Fruit fly (Drosophila melanogaster) whole organism, embryonic: ENCODE results near the gene Sec63.

Experiments
- C15 ChIP-seq: fragments of 200-800 bp; sonication (Bioruptor generic); IDR thresholded peaks from 3 replicates; pipeline ENCODE4 v1.3.6; 2022; ENCODE audit warnings: missing biosample characterization, missing genetic modification characterization
- CG13894 ChIP-seq: fragments of 200-800 bp; sonication (Bioruptor generic); optimal IDR thresholded peaks from 3 replicates; lab custom pipeline; 2018; ENCODE audit warnings: missing biosample characterization, mild to moderate bottlenecking, missing genetic modification characterization, moderate library complexity
- CG14965 ChIP-seq: fragments of 200-800 bp; sonication (Bioruptor generic); optimal IDR thresholded peaks from 2 replicates; lab custom pipeline; 2016; ENCODE audit warnings: missing biosample characterization, missing genetic modification characterization, borderline replicate concordance
- CG15479 ChIP-seq: fragments of 200-800 bp; sonication (Bioruptor generic); optimal IDR thresholded peaks from 3 replicates; lab custom pipeline; 2019; ENCODE audit warnings: missing biosample characterization, mild to moderate bottlenecking, missing genetic modification characterization, moderate library complexity
- CG17361 ChIP-seq: fragments of 200-800 bp; sonication (Bioruptor generic); IDR thresholded peaks from 3 replicates; pipeline ENCODE4 v1.3.6; 2022; ENCODE audit warnings: missing biosample characterization, missing genetic modification characterization
- CG17385 ChIP-seq: fragments of 200-800 bp; sonication (Bioruptor generic); optimal IDR thresholded peaks from 3 replicates; lab custom pipeline; 2018; ENCODE audit warnings: missing biosample characterization, mild to moderate bottlenecking, missing genetic modification characterization
- CG2120 ChIP-seq: fragments of 200-800 bp; sonication (Bioruptor generic); optimal IDR thresholded peaks from 3 replicates; lab custom pipeline; 2016; ENCODE audit warnings: missing biosample characterization, missing genetic modification characterization
- CG31224 ChIP-seq: fragments of 200-800 bp; sonication (Bioruptor generic); IDR thresholded peaks from 2 replicates; pipeline ENCODE4 v1.3.6; 2022; ENCODE audit warnings: missing biosample characterization, missing genetic modification characterization
- CG32767 ChIP-seq: fragments of 200-800 bp; sonication (Bioruptor generic); IDR thresholded peaks from 2 replicates; pipeline ENCODE4 v1.3.6; 2022; ENCODE audit warnings: missing biosample characterization, missing genetic modification characterization
- CG3995 ChIP-seq: fragments of 200-800 bp; sonication (Bioruptor generic); optimal IDR thresholded peaks from 3 replicates; lab custom pipeline; 2016; ENCODE audit warnings: missing biosample characterization, missing genetic modification characterization
- CG42726 ChIP-seq: fragments of 200-800 bp; sonication (Bioruptor generic); IDR thresholded peaks from 2 replicates; pipeline ENCODE4 v1.3.6; 2022; ENCODE audit warnings: missing biosample characterization, missing genetic modification characterization; ENCODE audit not compliant: partially characterized antibody
- CG4282 ChIP-seq: fragments of 200-800 bp; sonication (Bioruptor generic); optimal IDR thresholded peaks from 2 replicates; lab custom pipeline; 2016; ENCODE audit warnings: missing biosample characterization, missing genetic modification characterization
- CG4328 ChIP-seq: fragments of 200-800 bp; sonication (Bioruptor generic); optimal IDR thresholded peaks from 3 replicates; lab custom pipeline; 2017; ENCODE audit warnings: missing biosample characterization, missing genetic modification reagents, missing genetic modification characterization
- CG4424 ChIP-seq: fragments of 200-800 bp; sonication (Bioruptor generic); optimal IDR thresholded peaks from 3 replicates; lab custom pipeline; 2016; ENCODE audit warnings: missing biosample characterization, missing genetic modification characterization
- CG5180 ChIP-seq: fragments of 200-800 bp; sonication (Bioruptor generic); optimal IDR thresholded peaks from 3 replicates; lab custom pipeline; 2017; ENCODE audit warnings: missing biosample characterization, missing genetic modification characterization, mild to moderate bottlenecking, moderate library complexity, missing genetic modification reagents
- CG8290 ChIP-seq, 3 experiments: fragments of 200-800 bp; sonication (Bioruptor generic); optimal IDR thresholded peaks; 2 replicates each; lab custom pipeline; 2016 to 2019; ENCODE audit warnings: missing biosample characterization in 3 of 3, missing genetic modification characterization in 3 of 3, mild to moderate bottlenecking in 2 of 3, moderate library complexity in 1 of 3
- CHES-1-like ChIP-seq: fragments of 200-800 bp; sonication (Bioruptor generic); optimal IDR thresholded peaks from 2 replicates; lab custom pipeline; 2016; ENCODE audit warnings: missing biosample characterization, missing genetic modification characterization
- Dad ChIP-seq: fragments of 200-800 bp; sonication (Bioruptor generic); optimal IDR thresholded peaks from 3 replicates; lab custom pipeline; 2016; ENCODE audit warnings: missing biosample characterization, missing genetic modification characterization
- Dp ChIP-seq: fragments of 200-800 bp; sonication (Bioruptor generic); optimal IDR thresholded peaks from 2 replicates; lab custom pipeline; 2018; ENCODE audit warnings: missing biosample characterization, mild to moderate bottlenecking, missing genetic modification characterization, moderate library complexity
- Fer3 ChIP-seq: fragments of 200-800 bp; sonication (Bioruptor generic); optimal IDR thresholded peaks from 2 replicates; lab custom pipeline; 2018; ENCODE audit warnings: missing biosample characterization, mild to moderate bottlenecking, missing genetic modification characterization, moderate library complexity
- H15 ChIP-seq: fragments of 200-800 bp; sonication (Bioruptor generic); IDR thresholded peaks from 3 replicates; pipeline ENCODE4 v1.3.6; 2022; ENCODE audit warnings: missing biosample characterization, missing genetic modification characterization
- Hr39 ChIP-seq: fragments of >200 bp; optimal IDR thresholded peaks from 2 replicates; lab custom pipeline; 2017
- MESR4 ChIP-seq: fragments of 200-800 bp; sonication (Bioruptor generic); optimal IDR thresholded peaks from 2 replicates; lab custom pipeline; 2018; ENCODE audit warnings: missing biosample characterization, mild to moderate bottlenecking, missing genetic modification characterization, moderate library complexity
- Mrtf ChIP-seq: fragments of 200-800 bp; sonication (Bioruptor generic); IDR thresholded peaks from 3 replicates; pipeline ENCODE4 v1.3.6; 2022; ENCODE audit warnings: missing biosample characterization, missing genetic modification characterization
- NC2β ChIP-seq: fragments of 200-800 bp; sonication (Bioruptor generic); optimal IDR thresholded peaks from 2 replicates; lab custom pipeline; 2016; ENCODE audit warnings: missing biosample characterization, missing genetic modification characterization
- Ptx1 ChIP-seq: fragments of 200-800 bp; sonication (Bioruptor generic); IDR thresholded peaks from 2 replicates; pipeline ENCODE4 v1.3.6; 2022; ENCODE audit warnings: missing biosample characterization, missing genetic modification characterization
- Rx ChIP-seq: fragments of 200-800 bp; sonication (Bioruptor generic); IDR thresholded peaks from 2 replicates; pipeline ENCODE4 v1.3.6; 2022; ENCODE audit warnings: missing biosample characterization, missing genetic modification characterization
- Spps ChIP-seq: fragments of 200-800 bp; sonication (Bioruptor generic); optimal IDR thresholded peaks from 2 replicates; lab custom pipeline; 2018; ENCODE audit warnings: missing biosample characterization, mild to moderate bottlenecking, missing genetic modification characterization
- Stat92E ChIP-seq, 3 experiments: fragments of >200 bp in 2 of 3; fragments of 200-800 bp in 1 of 3; sonication (Bioruptor generic) in 1 of 3; optimal IDR thresholded peaks; 2 replicates each; lab custom pipeline; 2017 to 2019; ENCODE audit warnings: missing biosample characterization in 3 of 3, missing genetic modification characterization in 3 of 3, mild to moderate bottlenecking in 1 of 3, moderate library complexity in 1 of 3
- bcd ChIP-seq: fragments of 200-800 bp; sonication (Bioruptor generic); optimal IDR thresholded peaks from 2 replicates; lab custom pipeline; 2017; ENCODE audit warnings: missing biosample characterization, mild to moderate bottlenecking, missing genetic modification characterization
- chn ChIP-seq: fragments of 200-800 bp; sonication (Bioruptor generic); optimal IDR thresholded peaks from 2 replicates; lab custom pipeline; 2016; ENCODE audit warnings: missing biosample characterization, missing genetic modification characterization
- ci ChIP-seq: fragments of 200-800 bp; sonication (Bioruptor generic); IDR thresholded peaks from 3 replicates; pipeline ENCODE4 v1.3.6; 2022; ENCODE audit warnings: missing biosample characterization, missing genetic modification characterization
- crol ChIP-seq: fragments of 200-800 bp; sonication (Bioruptor generic); IDR thresholded peaks from 2 replicates; pipeline ENCODE4 v1.3.6; 2022; ENCODE audit warnings: missing biosample characterization, missing genetic modification characterization
- cwo ChIP-seq: fragments of 200-800 bp; sonication (Bioruptor generic); optimal IDR thresholded peaks from 3 replicates; lab custom pipeline; 2017; ENCODE audit warnings: missing biosample characterization, missing genetic modification characterization, mild to moderate bottlenecking, moderate library complexity, missing genetic modification reagents
- ewg ChIP-seq: fragments of 200-800 bp; sonication (Bioruptor generic); optimal IDR thresholded peaks from 3 replicates; lab custom pipeline; 2017; ENCODE audit warnings: mild to moderate bottlenecking, missing biosample characterization, missing genetic modification reagents, missing genetic modification characterization
- fd64A ChIP-seq: fragments of 200-800 bp; sonication (Bioruptor generic); optimal IDR thresholded peaks from 3 replicates; lab custom pipeline; 2018; ENCODE audit warnings: missing biosample characterization, mild to moderate bottlenecking, missing genetic modification characterization
- fru ChIP-seq: fragments of >200 bp; optimal IDR thresholded peaks from 2 replicates; lab custom pipeline; 2017
- insv ChIP-seq, 2 experiments: fragments of 200-800 bp; sonication (Bioruptor generic); optimal IDR thresholded peaks; 3 replicates each; lab custom pipeline; 2016 to 2018; ENCODE audit warnings: missing biosample characterization in 2 of 2, missing genetic modification characterization in 2 of 2
- ken ChIP-seq: fragments of 200-800 bp; sonication (Bioruptor generic); IDR thresholded peaks from 3 replicates; pipeline ENCODE4 v1.3.6; 2022; ENCODE audit warnings: missing biosample characterization, missing genetic modification characterization
- lab ChIP-seq: fragments of 200-800 bp; sonication (Bioruptor generic); optimal IDR thresholded peaks from 3 replicates; lab custom pipeline; 2017; ENCODE audit warnings: missing biosample characterization, missing genetic modification characterization, mild to moderate bottlenecking, moderate library complexity, missing genetic modification reagents
- lilli ChIP-seq: fragments of 200-800 bp; sonication (Bioruptor generic); optimal IDR thresholded peaks from 3 replicates; lab custom pipeline; 2016; ENCODE audit warnings: missing biosample characterization, missing genetic modification characterization
- oc ChIP-seq: fragments of 200-800 bp; sonication (Bioruptor generic); optimal IDR thresholded peaks from 2 replicates; lab custom pipeline; 2018; ENCODE audit warnings: missing biosample characterization, mild to moderate bottlenecking, missing genetic modification characterization, moderate library complexity
- pros ChIP-seq: fragments of 200-800 bp; sonication (Bioruptor generic); optimal IDR thresholded peaks from 3 replicates; lab custom pipeline; 2019; ENCODE audit warnings: missing biosample characterization, mild to moderate bottlenecking, missing genetic modification characterization, moderate library complexity
- sens ChIP-seq: fragments of 200-800 bp; sonication (Bioruptor generic); peaks from one replicate; lab custom pipeline; 2016; ENCODE audit warnings: missing biosample characterization, missing genetic modification characterization
- shn ChIP-seq: fragments of 200-800 bp; sonication (Bioruptor generic); optimal IDR thresholded peaks from 3 replicates; lab custom pipeline; 2016; ENCODE audit warnings: missing biosample characterization, missing genetic modification characterization
- slou ChIP-seq: fragments of 200-800 bp; sonication (Bioruptor generic); optimal IDR thresholded peaks from 3 replicates; lab custom pipeline; 2016; ENCODE audit warnings: missing biosample characterization, missing genetic modification characterization
- slp2 ChIP-seq: fragments of 200-800 bp; sonication (Bioruptor generic); optimal IDR thresholded peaks from 2 replicates; lab custom pipeline; 2016; ENCODE audit warnings: missing biosample characterization, missing genetic modification characterization
- sna ChIP-seq: fragments of 200-800 bp; sonication (Bioruptor generic); IDR thresholded peaks from 2 replicates; pipeline ENCODE4 v1.3.6; 2022; ENCODE audit warnings: missing biosample characterization, missing genetic modification characterization; ENCODE audit not compliant: partially characterized antibody
- tap ChIP-seq: fragments of 200-800 bp; optimal IDR thresholded peaks from 3 replicates; lab custom pipeline; 2019; ENCODE audit warnings: missing biosample characterization, mild to moderate bottlenecking, missing genetic modification characterization, moderate library complexity
- toy ChIP-seq: fragments of 200-800 bp; sonication (Bioruptor generic); IDR thresholded peaks from 2 replicates; pipeline ENCODE4 v1.3.6; 2022; ENCODE audit warnings: missing biosample characterization, missing genetic modification characterization

Sec63 gene

dm6 chr3L:7360324-7360852, at the start of gene Sec63 (continued):
- peak; percentile 27 for TF ChIP-seq CG3995
- TF ChIP-seq Fer3 (tag; lab: Kevin White, UChicago), result peak; percentile 16
- TF ChIP-seq Spps, result no peak
- peak; percentile 57 for TF ChIP-seq chn (GFP tag; lab: Kevin White, UChicago)
- no peak for TF ChIP-seq Rx
- no peak for TF ChIP-seq pros (GFP tag; lab: Kevin White, UChicago)
- TF ChIP-seq NC2β, result no peak
- TF ChIP-seq fru (lab: Kevin White, UChicago), result no peak
- no peak; the same call in 1 of the 3 replicates for TF ChIP-seq ci (GFP tag; lab: Robert Waterston, UW)
- no peak for TF ChIP-seq tap
- peak; percentile 45 for TF ChIP-seq CG4424 (GFP tag; lab: Kevin White, UChicago)
- peak; percentile 51 for TF ChIP-seq Dad (GFP tag; lab: Kevin White, UChicago)
- TF ChIP-seq Stat92E (GFP tag; optimal IDR thresholded peaks at IDR 0.05; lab: Kevin White, UChicago), result no peak
- peak; percentile 83 for TF ChIP-seq sens (GFP tag; lab: Kevin White, UChicago)
- peak; percentile 33 for TF ChIP-seq bcd (GFP tag; lab: Kevin White, UChicago)
- TF ChIP-seq CG8290 (GFP tag; optimal IDR thresholded peaks at IDR 0.05; lab: Kevin White, UChicago), result peak; percentile 35
- TF ChIP-seq CG8290 (tag; optimal IDR thresholded peaks at IDR 0.05; lab: Kevin White, UChicago), result peak in 1 of 2 experiments; percentile 81
- no peak for TF ChIP-seq fd64A (GFP tag; lab: Kevin White, UChicago)
- peak; percentile 50 for TF ChIP-seq lab (GFP tag; lab: Kevin White, UChicago)
- TF ChIP-seq oc (tag; lab: Kevin White, UChicago), result no peak
- TF ChIP-seq Mrtf, result no peak
- TF ChIP-seq lilli (GFP tag; lab: Kevin White, UChicago), result peak; percentile 51
- peak; percentile 44 for TF ChIP-seq ewg (GFP tag; lab: Kevin White, UChicago)
- no peak for TF ChIP-seq CG31224 (GFP tag; lab: Robert Waterston, UW)
- peak; percentile 37; the same call in 1 of the 3 replicates for TF ChIP-seq CG17361 (GFP tag; lab: Robert Waterston, UW)
- TF ChIP-seq toy (GFP tag; lab: Robert Waterston, UW), result no peak
- no peak for TF ChIP-seq C15 (GFP tag; lab: Robert Waterston, UW)
- no peak for TF ChIP-seq CG5180 (GFP tag; lab: Kevin White, UChicago)
- TF ChIP-seq CG2120 (GFP tag; lab: Kevin White, UChicago), result peak; percentile 59
- TF ChIP-seq Ptx1 (GFP tag; lab: Robert Waterston, UW), result peak; percentile 59
- TF ChIP-seq CG15479 (GFP tag; lab: Kevin White, UChicago), result no peak
- no peak for TF ChIP-seq CG4328
- peak; percentile 56 for TF ChIP-seq crol (GFP tag; lab: Robert Waterston, UW)
- TF ChIP-seq CG42726 (GFP tag; lab: Robert Waterston, UW), result peak; percentile 94
- peak; percentile 48; the same call in 1 of the 3 replicates for TF ChIP-seq ken (GFP tag; lab: Robert Waterston, UW)
- peak; percentile 20; the same call in 1 of the 2 replicates for TF ChIP-seq CG32767
- peak; percentile 43 for TF ChIP-seq Dp (GFP tag; lab: Kevin White, UChicago)
- no peak for TF ChIP-seq cwo (GFP tag; lab: Kevin White, UChicago)
- TF ChIP-seq insv (GFP tag; optimal IDR thresholded peaks at IDR 0.05; lab: Kevin White, UChicago), result no peak
- no peak for TF ChIP-seq slp2 (GFP tag; lab: Kevin White, UChicago)
- no peak for TF ChIP-seq Hr39 (lab: Kevin White, UChicago)
- peak; percentile 78 for TF ChIP-seq sna
- TF ChIP-seq CG4282 (GFP tag; lab: Kevin White, UChicago), result no peak
- peak; percentile 83 for TF ChIP-seq MESR4
- TF ChIP-seq CG14965 (GFP tag; lab: Kevin White, UChicago), result no peak
- TF ChIP-seq shn (GFP tag; lab: Kevin White, UChicago), result no peak
- TF ChIP-seq CG13894 (tag; lab: Kevin White, UChicago), result no peak
- TF ChIP-seq H15 (GFP tag; lab: Robert Waterston, UW), result peak; percentile 63; the same call in 2 of the 3 replicates
- TF ChIP-seq CG17385, result no peak
- TF ChIP-seq slou (GFP tag; lab: Kevin White, UChicago), result no peak
- TF ChIP-seq CHES-1-like (GFP tag; lab: Kevin White, UChicago), result peak; percentile 45
